ENCODE assay signal across 1 fruit fly cellular context in genomic region chr3R:19641498-19642065, dm6.
TF ChIP-seq lines count a peak whose summit lies in the region.

No protein-coding gene starts in this region.

TF ChIP-seq in whole organism, embryonic, 481 proteins besides CTCF, POLR2A, EP300 and RAD21 (continued from another document and continues in another):
- TF ChIP-seq prd (optimal IDR thresholded peaks at IDR 0.05; lab: Kevin White, UChicago) (no peak), prd (GFP tag; IDR thresholded peaks at IDR 0.05; lab: Robert Waterston, UW) (peak; percentile 85), Asciz (GFP tag; optimal IDR thresholded peaks at IDR 0.05; lab: Kevin White, UChicago) (peak; percentile 90), CG3838 (GFP tag; optimal IDR thresholded peaks at IDR 0.05; lab: Kevin White, UChicago) (no peak), CG12236 (GFP tag; optimal IDR thresholded peaks at IDR 0.05; lab: Kevin White, UChicago) (peak; percentile 17), NC2α (GFP tag; optimal IDR thresholded peaks at IDR 0.05; lab: Kevin White, UChicago) (peak; percentile 22), CG1792 (GFP tag; optimal IDR thresholded peaks at IDR 0.05; lab: Kevin White, UChicago) (no peak), CG12155 (GFP tag; optimal IDR thresholded peaks at IDR 0.05; lab: Kevin White, UChicago) (peak; percentile 61), CG11398 (GFP tag; optimal IDR thresholded peaks at IDR 0.05; lab: Kevin White, UChicago) (peak; percentile 40), scrt (GFP tag; optimal IDR thresholded peaks at IDR 0.05; lab: Kevin White, UChicago) (peak; percentile 64), E2f1 (GFP tag; IDR thresholded peaks at IDR 0.05; lab: Robert Waterston, UW) (peak; percentile 87), CrebB (tag; optimal IDR thresholded peaks at IDR 0.05; lab: Kevin White, UChicago) (peak; percentile 83), CG12391 (tag; optimal IDR thresholded peaks at IDR 0.05; lab: Kevin White, UChicago) (peak; percentile 90), CG16813 (GFP tag; IDR thresholded peaks at IDR 0.05; lab: Robert Waterston, UW; ENCODE audit: partially characterized antibody) (no peak), Lpt (GFP tag; optimal IDR thresholded peaks at IDR 0.05; lab: Kevin White, UChicago) (no peak), Ada2b (GFP tag; IDR thresholded peaks at IDR 0.05; lab: Robert Waterston, UW) (peak; percentile 87), crp (GFP tag; optimal IDR thresholded peaks at IDR 0.05; lab: Kevin White, UChicago) (no peak), kah (GFP tag; optimal IDR thresholded peaks at IDR 0.05; lab: Kevin White, UChicago) (peak; percentile 85), nmo (GFP tag; optimal IDR thresholded peaks at IDR 0.05; lab: Kevin White, UChicago) (peak; percentile 81), CG1024 (GFP tag; IDR thresholded peaks at IDR 0.05; lab: Robert Waterston, UW) (peak; percentile 54; the same call in 1 of the 2 replicates), CG1529 (GFP tag; optimal IDR thresholded peaks at IDR 0.05; lab: Kevin White, UChicago) (peak; percentile 82), croc (GFP tag; conservative IDR thresholded peaks at IDR 0.05; lab: Robert Waterston, UW) (peak; percentile 32; the same call in 1 of the 3 replicates), pum (GFP tag; optimal IDR thresholded peaks at IDR 0.05; lab: Kevin White, UChicago) (peak; percentile 41), CG10565 (GFP tag; optimal IDR thresholded peaks at IDR 0.05; lab: Kevin White, UChicago) (peak; percentile 9), CG9727 (GFP tag; optimal IDR thresholded peaks at IDR 0.05; lab: Kevin White, UChicago) (peak; percentile 85), oc (tag; optimal IDR thresholded peaks at IDR 0.05; lab: Kevin White, UChicago) (peak; percentile 86), CG34376 (GFP tag; optimal IDR thresholded peaks at IDR 0.05; lab: Kevin White, UChicago) (peak; percentile 65), CG17802 (tag; optimal IDR thresholded peaks at IDR 0.05; lab: Kevin White, UChicago) (peak; percentile 19), CG7271 (tag; optimal IDR thresholded peaks at IDR 0.05; lab: Kevin White, UChicago) (peak; percentile 64), Optix (GFP tag; IDR thresholded peaks at IDR 0.05; lab: Robert Waterston, UW) (no peak), Ptx1 (GFP tag; IDR thresholded peaks at IDR 0.05; lab: Robert Waterston, UW) (peak; percentile 83), eve (GFP tag; optimal IDR thresholded peaks at IDR 0.05; lab: Kevin White, UChicago) (no peak), Doc3 (GFP tag; IDR thresholded peaks at IDR 0.05; lab: Robert Waterston, UW; ENCODE audit: partially characterized antibody) (no peak), Camta (GFP tag; optimal IDR thresholded peaks at IDR 0.05; lab: Kevin White, UChicago) (peak; percentile 56), CG4707 (GFP tag; optimal IDR thresholded peaks at IDR 0.05; lab: Kevin White, UChicago) (peak; percentile 83), sqz (GFP tag; optimal IDR thresholded peaks at IDR 0.05; lab: Kevin White, UChicago) (peak; percentile 83), ERR (GFP tag; optimal IDR thresholded peaks at IDR 0.05; lab: Kevin White, UChicago) (peak; percentile 31), toy (GFP tag; IDR thresholded peaks at IDR 0.05; lab: Robert Waterston, UW) (peak; percentile 85), Atf-2 (GFP tag; optimal IDR thresholded peaks at IDR 0.05; lab: Kevin White, UChicago) (peak; percentile 18), luna (GFP tag; optimal IDR thresholded peaks at IDR 0.05; lab: Kevin White, UChicago) (peak; percentile 4), danr (GFP tag; IDR thresholded peaks at IDR 0.05; lab: Robert Waterston, UW) (peak; percentile 74), CoRest (tag; optimal IDR thresholded peaks at IDR 0.05; lab: Kevin White, UChicago) (peak; percentile 89), pita (GFP tag; optimal IDR thresholded peaks at IDR 0.05; lab: Kevin White, UChicago) (no peak), kni (GFP tag; optimal IDR thresholded peaks at IDR 0.05; lab: Kevin White, UChicago) (no peak), lilli (GFP tag; optimal IDR thresholded peaks at IDR 0.05; lab: Kevin White, UChicago) (peak; percentile 75), CG4617 (GFP tag; optimal IDR thresholded peaks at IDR 0.05; lab: Kevin White, UChicago; ENCODE audit: borderline replicate concordance) (peak; percentile 6), Atf3 (GFP tag; optimal IDR thresholded peaks at IDR 0.05; lab: Kevin White, UChicago) (no peak), odd (GFP tag; optimal IDR thresholded peaks at IDR 0.05; lab: Kevin White, UChicago) (peak; percentile 87), CG18599 (GFP tag; optimal IDR thresholded peaks at IDR 0.05; lab: Kevin White, UChicago) (peak; percentile 89), Stat92E (GFP tag; optimal IDR thresholded peaks at IDR 0.05; lab: Kevin White, UChicago) (no peak), GATAe (GFP tag; conservative IDR thresholded peaks at IDR 0.05; lab: Robert Waterston, UW) (peak; percentile 74), CG3281 (GFP tag; optimal IDR thresholded peaks at IDR 0.05; lab: Kevin White, UChicago) (peak; percentile 91), caup (GFP tag; optimal IDR thresholded peaks at IDR 0.05; lab: Kevin White, UChicago; ENCODE audit: severe bottlenecking) (peak; percentile 86), Sry-δ (GFP tag; optimal IDR thresholded peaks at IDR 0.05; lab: Kevin White, UChicago) (no peak), Blimp-1 (GFP tag; optimal IDR thresholded peaks at IDR 0.05; lab: Kevin White, UChicago) (peak; percentile 91), lola (GFP tag; optimal IDR thresholded peaks at IDR 0.05; lab: Kevin White, UChicago) (peak in 1 of 3 experiments; percentile 71), Pdp1 (GFP tag; optimal IDR thresholded peaks at IDR 0.05; lab: Kevin White, UChicago) (peak; percentile 51 to 76), CG9437 (GFP tag; optimal IDR thresholded peaks at IDR 0.05; lab: Kevin White, UChicago) (peak; percentile 68), CG6689 (GFP tag; IDR thresholded peaks at IDR 0.05; lab: Robert Waterston, UW) (peak; percentile 87), CG33213 (GFP tag; optimal IDR thresholded peaks at IDR 0.05; lab: Kevin White, UChicago) (peak; percentile 1), CG15011 (GFP tag; optimal IDR thresholded peaks at IDR 0.05; lab: Kevin White, UChicago) (peak; percentile 72), CG17912 (GFP tag; optimal IDR thresholded peaks at IDR 0.05; lab: Kevin White, UChicago) (no peak), CG11695 (GFP tag; IDR thresholded peaks at IDR 0.05; lab: Robert Waterston, UW) (peak; percentile 92), CG16863 (GFP tag; optimal IDR thresholded peaks at IDR 0.05; lab: Kevin White, UChicago) (no peak), Nf-YC (tag; optimal IDR thresholded peaks at IDR 0.05; lab: Kevin White, UChicago) (peak; percentile 76), Jarid2 (GFP tag; optimal IDR thresholded peaks at IDR 0.05; lab: Kevin White, UChicago) (peak; percentile 43), sc (optimal IDR thresholded peaks at IDR 0.05; lab: Kevin White, UChicago) (no peak), sc (GFP tag; optimal IDR thresholded peaks at IDR 0.05; lab: Kevin White, UChicago) (peak; percentile 50), CG4730 (GFP tag; IDR thresholded peaks at IDR 0.05; lab: Robert Waterston, UW) (peak; percentile 74), mam (GFP tag; optimal IDR thresholded peaks at IDR 0.05; lab: Kevin White, UChicago) (peak; percentile 39), CG11085 (GFP tag; IDR thresholded peaks at IDR 0.05; lab: Robert Waterston, UW) (peak; percentile 71; the same call in 1 of the 2 replicates), NC2β (GFP tag; optimal IDR thresholded peaks at IDR 0.05; lab: Kevin White, UChicago) (peak; percentile 14), gce (GFP tag; IDR thresholded peaks at IDR 0.05; lab: Robert Waterston, UW) (peak; percentile 92), CG10979 (tag; optimal IDR thresholded peaks at IDR 0.05; lab: Kevin White, UChicago) (peak; percentile 88), CG10366 (GFP tag; IDR thresholded peaks at IDR 0.05; lab: Robert Waterston, UW) (peak; percentile 95), CG10431 (GFP tag; optimal IDR thresholded peaks at IDR 0.05; lab: Kevin White, UChicago) (peak; percentile 18), hkb (optimal IDR thresholded peaks at IDR 0.05; lab: Kevin White, UChicago) (no peak), hkb (GFP tag; IDR thresholded peaks at IDR 0.05; lab: Robert Waterston, UW) (peak; percentile 93), CG2202 (tag; optimal IDR thresholded peaks at IDR 0.05; lab: Kevin White, UChicago) (peak; percentile 69), twi (tag; optimal IDR thresholded peaks at IDR 0.05; lab: Kevin White, UChicago) (peak; percentile 34), Usf (GFP tag; optimal IDR thresholded peaks at IDR 0.05; lab: Kevin White, UChicago) (peak; percentile 32), so (GFP tag; IDR thresholded peaks at IDR 0.05; lab: Robert Waterston, UW) (peak; percentile 82), inv (GFP tag; IDR thresholded peaks at IDR 0.05; lab: Robert Waterston, UW; ENCODE audit: partially characterized antibody) (no peak), HLHmδ (GFP tag; optimal IDR thresholded peaks at IDR 0.05; lab: Kevin White, UChicago) (no peak), Hr39 (optimal IDR thresholded peaks at IDR 0.05; lab: Kevin White, UChicago) (no peak), schlank (tag; optimal IDR thresholded peaks at IDR 0.05; lab: Kevin White, UChicago) (peak; percentile 71), cwo (GFP tag; optimal IDR thresholded peaks at IDR 0.05; lab: Kevin White, UChicago) (peak; percentile 86), CG12299 (tag; optimal IDR thresholded peaks at IDR 0.05; lab: Kevin White, UChicago) (peak; percentile 88), CG14050 (GFP tag; IDR thresholded peaks at IDR 0.05; lab: Robert Waterston, UW) (peak; percentile 87), Kr (GFP tag; optimal IDR thresholded peaks at IDR 0.05; lab: Kevin White, UChicago) (no peak), Aef1 (GFP tag; IDR thresholded peaks at IDR 0.05; lab: Robert Waterston, UW) (peak; percentile 78), fd102C (GFP tag; optimal IDR thresholded peaks at IDR 0.05; lab: Kevin White, UChicago) (no peak), CG11093 (GFP tag; IDR thresholded peaks at IDR 0.05; lab: Robert Waterston, UW) (peak; percentile 46; the same call in 1 of the 3 replicates), CkIIα-i1 (GFP tag; IDR thresholded peaks at IDR 0.05; lab: Robert Waterston, UW) (peak; percentile 58; the same call in 1 of the 2 replicates), CG15601 (tag; optimal IDR thresholded peaks at IDR 0.05; lab: Kevin White, UChicago) (peak; percentile 86), trh (GFP tag; optimal IDR thresholded peaks at IDR 0.05; lab: Kevin White, UChicago) (peak; percentile 32), lab (GFP tag; optimal IDR thresholded peaks at IDR 0.05; lab: Kevin White, UChicago) (peak; percentile 94), sna (GFP tag; IDR thresholded peaks at IDR 0.05; lab: Robert Waterston, UW; ENCODE audit: partially characterized antibody) (no peak), Fer3 (tag; optimal IDR thresholded peaks at IDR 0.05; lab: Kevin White, UChicago) (peak; percentile 95), Dll (GFP tag; IDR thresholded peaks at IDR 0.05; lab: Robert Waterston, UW; ENCODE audit: partially characterized antibody) (no peak), CG11723 (GFP tag; optimal IDR thresholded peaks at IDR 0.05; lab: Kevin White, UChicago) (peak; percentile 60), H15 (GFP tag; IDR thresholded peaks at IDR 0.05; lab: Robert Waterston, UW) (peak; percentile 84), tin (GFP tag; optimal IDR thresholded peaks at IDR 0.05; lab: Kevin White, UChicago) (peak; percentile 75), Hr51 (GFP tag; optimal IDR thresholded peaks at IDR 0.05; lab: Kevin White, UChicago) (peak; percentile 35 to 94), CG3995 (GFP tag; optimal IDR thresholded peaks at IDR 0.05; lab: Kevin White, UChicago) (peak; percentile 38), sens (GFP tag; lab: Kevin White, UChicago) (peak; percentile 96), lmd (GFP tag; IDR thresholded peaks at IDR 0.05; lab: Robert Waterston, UW) (peak; percentile 82), maf-S (GFP tag; optimal IDR thresholded peaks at IDR 0.05; lab: Kevin White, UChicago) (peak; percentile 52), NK7.1 (GFP tag; optimal IDR thresholded peaks at IDR 0.05; lab: Kevin White, UChicago) (peak; percentile 64), knrl (GFP tag; IDR thresholded peaks at IDR 0.05; lab: Robert Waterston, UW; ENCODE audit: partially characterized antibody) (no peak), gem (tag; optimal IDR thresholded peaks at IDR 0.05; lab: Kevin White, UChicago) (peak; percentile 92), Mrtf (GFP tag; IDR thresholded peaks at IDR 0.05; lab: Robert Waterston, UW) (peak; percentile 65; the same call in 2 of the 3 replicates), Fer2 (tag; optimal IDR thresholded peaks at IDR 0.05; lab: Kevin White, UChicago) (peak; percentile 89), Adf1 (GFP tag; IDR thresholded peaks at IDR 0.05; lab: Robert Waterston, UW) (0 out of 2 replicates have a peak, but pooled peaks have one; percentile 11), Doc2 (GFP tag; IDR thresholded peaks at IDR 0.05; lab: Robert Waterston, UW) (peak; percentile 59; the same call in 1 of the 2 replicates), Rfx (GFP tag; IDR thresholded peaks at IDR 0.05; lab: Robert Waterston, UW) (peak; percentile 91), al (GFP tag; IDR thresholded peaks at IDR 0.05; lab: Robert Waterston, UW) (peak; percentile 88), klu (GFP tag; IDR thresholded peaks at IDR 0.05; lab: Robert Waterston, UW) (peak; percentile 42; the same call in 1 of the 2 replicates), CG1832 (GFP tag; optimal IDR thresholded peaks at IDR 0.05; lab: Kevin White, UChicago) (no peak), CG4328 (GFP tag; optimal IDR thresholded peaks at IDR 0.05; lab: Kevin White, UChicago) (peak; percentile 79), CG8765 (GFP tag; IDR thresholded peaks at IDR 0.05; lab: Robert Waterston, UW) (peak; percentile 57; the same call in 1 of the 2 replicates), CG9932 (GFP tag; IDR thresholded peaks at IDR 0.05; lab: Robert Waterston, UW) (peak; percentile 76), Mes4 (GFP tag; optimal IDR thresholded peaks at IDR 0.05; lab: Kevin White, UChicago) (peak; percentile 19), D (optimal IDR thresholded peaks at IDR 0.05; lab: Kevin White, UChicago) (no peak), D (GFP tag; optimal IDR thresholded peaks at IDR 0.05; lab: Kevin White, UChicago) (peak; percentile 79), CG7745 (tag; optimal IDR thresholded peaks at IDR 0.05; lab: Kevin White, UChicago) (no peak), sr (GFP tag; IDR thresholded peaks at IDR 0.05; lab: Robert Waterston, UW) (peak; percentile 57; the same call in 2 of the 3 replicates), CG5180 (GFP tag; optimal IDR thresholded peaks at IDR 0.05; lab: Kevin White, UChicago) (peak; percentile 73), CG6791 (GFP tag; IDR thresholded peaks at IDR 0.05; lab: Robert Waterston, UW; ENCODE audit: partially characterized antibody) (no peak), org-1 (GFP tag; optimal IDR thresholded peaks at IDR 0.05; lab: Kevin White, UChicago) (peak; percentile 73)
